Worm (Caenorhabditis elegans): Measurements from ENCODE around the gene ref-2.

The ref-2 gene

ce11 chrX:7779527-7780033, 35.5 kb downstream of the ref-2 start, which contains the start of gene ZK154.1:
ZK154.1 (plus strand) TSS chrX:7779577.
- TF ChIP-seq F16B12.6 (tag; optimal IDR thresholded peaks at IDR 0.05) (no peak), mdl-1 (tag; optimal IDR thresholded peaks at IDR 0.05) (no peak), C04F5.9 (tag; optimal IDR thresholded peaks at IDR 0.05) (no peak), dsc-1 (tag; optimal IDR thresholded peaks at IDR 0.05) (no peak), Y116A8C.19 (tag; optimal IDR thresholded peaks at IDR 0.05; ENCODE audit: borderline replicate concordance) (no peak)

DNA sequence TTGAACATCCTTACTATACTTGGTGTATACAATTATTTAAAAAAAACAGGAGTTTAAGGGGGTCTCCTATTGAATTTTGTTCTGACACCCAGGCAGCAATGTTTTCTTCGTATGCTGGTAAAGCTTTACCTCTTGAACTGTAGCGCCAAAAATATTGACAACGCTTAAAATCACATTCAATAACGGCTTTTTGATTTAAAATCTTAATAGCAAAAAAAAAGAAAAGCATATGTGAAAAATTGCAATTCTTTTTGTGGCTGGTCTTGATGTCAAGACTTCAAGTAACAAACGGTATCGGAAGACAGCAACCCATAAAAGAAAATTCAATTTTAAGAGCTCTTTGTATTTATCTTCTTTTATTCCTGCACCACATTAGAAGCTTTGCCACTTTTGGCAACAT, 37.8 kb downstream of the ref-2 start:
- TF ChIP-seq hpl-2 (GFP tag; optimal IDR thresholded peaks at IDR 0.05) (no peak), dpl-1 (GFP tag; optimal IDR thresholded peaks at IDR 0.05) (no peak), nhr-84 (tag; optimal IDR thresholded peaks at IDR 0.05) (no peak)

ce11 chrX:7782389-7782788, 38.4 kb downstream of the ref-2 start, which contains the start of gene ZK154.4:
ZK154.4 (minus strand) TSS chrX:7782415.
- TF ChIP-seq nhr-12 (tag; optimal IDR thresholded peaks at IDR 0.05) (no peak), lin-15B (tag; optimal IDR thresholded peaks at IDR 0.05) (no peak), sox-4 (tag; optimal IDR thresholded peaks at IDR 0.05) (no peak), dpl-1 (GFP tag; optimal IDR thresholded peaks at IDR 0.05) (peak in 2 of 3 experiments; percentile 37 to 43), mep-1 (tag; optimal IDR thresholded peaks at IDR 0.05) (peak; percentile 75), unc-130 (tag; optimal IDR thresholded peaks at IDR 0.05) (peak; percentile 48), ces-1 (GFP tag; optimal IDR thresholded peaks at IDR 0.05) (no peak), mef-2 (tag; optimal IDR thresholded peaks at IDR 0.05) (peak; percentile 8), ets-5 (GFP tag; IDR thresholded peaks at IDR 0.05) (no peak), ztf-4 (tag; optimal IDR thresholded peaks at IDR 0.05) (peak; percentile 42), skn-1 (tag; optimal IDR thresholded peaks at IDR 0.05) (peak; percentile 2), isw-1 (GFP tag; IDR thresholded peaks at IDR 0.05) (peak; percentile 8; the same call in 1 of the 2 replicates), snpc-4 (tag; optimal IDR thresholded peaks at IDR 0.05) (no peak), lin-13 (GFP tag; optimal IDR thresholded peaks at IDR 0.05) (peak; percentile 24), xbp-1 (tag; optimal IDR thresholded peaks at IDR 0.05) (peak; percentile 66), snu-23 (GFP tag; optimal IDR thresholded peaks at IDR 0.05) (peak; percentile 75), nhr-85 (tag) (peak; percentile 23), nhr-237 (tag; optimal IDR thresholded peaks at IDR 0.05) (no peak), C16A3.4 (tag; optimal IDR thresholded peaks at IDR 0.05) (peak; percentile 73), lin-35 (GFP tag; optimal IDR thresholded peaks at IDR 0.05) (peak; percentile 52 to 74), elt-3 (tag; optimal IDR thresholded peaks at IDR 0.05) (no peak), ceh-82 (tag; optimal IDR thresholded peaks at IDR 0.05) (peak in 2 of 3 experiments; percentile 1 to 58), swsn-7 (tag; optimal IDR thresholded peaks at IDR 0.05) (peak; percentile 54), nhr-20 (tag; optimal IDR thresholded peaks at IDR 0.05) (peak; percentile 68), alr-1 (tag; optimal IDR thresholded peaks at IDR 0.05; ENCODE audit: borderline replicate concordance) (no peak), ceh-63 (GFP tag; optimal IDR thresholded peaks at IDR 0.05) (no peak), lsy-2 (tag; optimal IDR thresholded peaks at IDR 0.05) (peak; percentile 42 to 73), lin-14 (GFP tag; optimal IDR thresholded peaks at IDR 0.05) (peak; percentile 75), unc-62 (GFP tag; optimal IDR thresholded peaks at IDR 0.05) (no peak), tbx-2 (tag; optimal IDR thresholded peaks at IDR 0.05) (peak; percentile 55), ceh-90 (tag; optimal IDR thresholded peaks at IDR 0.05) (no peak), F16B12.6 (tag; optimal IDR thresholded peaks at IDR 0.05) (peak; percentile 91), irx-1 (tag; optimal IDR thresholded peaks at IDR 0.05) (no peak), ama-1 (optimal IDR thresholded peaks at IDR 0.05) (no peak), nhr-19 (GFP tag; conservative IDR thresholded peaks at IDR 0.05) (peak; percentile 43; the same call in 1 of the 2 replicates), mdl-1 (tag; optimal IDR thresholded peaks at IDR 0.05) (peak in 1 of 2 experiments; percentile 56), efl-1 (optimal IDR thresholded peaks at IDR 0.05) (peak; percentile 41 to 62), efl-1 (GFP tag; optimal IDR thresholded peaks at IDR 0.05 in 1 of 2) (peak; percentile 63 to 92), elt-2 (tag; optimal IDR thresholded peaks at IDR 0.05) (peak; percentile 8), ceh-88 (GFP tag; IDR thresholded peaks at IDR 0.05) (no peak), dsc-1 (tag; optimal IDR thresholded peaks at IDR 0.05) (peak; percentile 42), blmp-1 (tag; optimal IDR thresholded peaks at IDR 0.05) (peak; percentile 47), nhr-84 (tag; optimal IDR thresholded peaks at IDR 0.05) (no peak), nhr-71 (tag; optimal IDR thresholded peaks at IDR 0.05) (peak; percentile 70), unc-86 (tag; optimal IDR thresholded peaks at IDR 0.05) (peak; percentile 17), nhr-77 (tag; optimal IDR thresholded peaks at IDR 0.05) (peak; percentile 51)

Data from whole organism, L1 larva.